Worm (Caenorhabditis elegans) whole organism, L4 larva: Measurements from ENCODE around the gene R05G6.1.

Experiments
- F26F4.8 ChIP-seq: fragments of 200-800 bp; sonication (Bioruptor generic); conservative IDR thresholded peaks from 2 replicates; pipeline ENCODE4 v1.3.6; 2022; ENCODE audit warnings: missing genetic modification characterization, missing compliant biosample characterization
- F44E2.7 ChIP-seq: fragments of 200-800 bp; sonication (Bioruptor generic); IDR thresholded peaks from 2 replicates; pipeline ENCODE4 v2.1.2; 2022; ENCODE audit warnings: missing genetic modification characterization, missing compliant biosample characterization
- F49E8.2 ChIP-seq: sonication (generic microtip); optimal IDR thresholded peaks from 2 replicates; lab custom pipeline; 2016; ENCODE audit warnings: missing compliant biosample characterization, mild to moderate bottlenecking, missing genetic modification characterization, borderline replicate concordance
- R02D3.7 ChIP-seq: fragments of 150-350 bp; sonication (generic microtip); optimal IDR thresholded peaks from 3 replicates; lab custom pipeline; 2014; ENCODE audit warnings: missing biosample characterization, missing genetic modification characterization
- T26A8.4 ChIP-seq: fragments of 200-800 bp; sonication (Bioruptor generic); IDR thresholded peaks from 2 replicates; pipeline ENCODE4 v1.3.6; 2022; ENCODE audit warnings: missing genetic modification characterization, missing compliant biosample characterization
- Y105C5A.15 ChIP-seq: fragments of 200-800 bp; sonication (Bioruptor generic); IDR thresholded peaks from 2 replicates; pipeline ENCODE4 v1.3.6; 2022; ENCODE audit warnings: missing genetic modification characterization, missing compliant biosample characterization
- Y48G9A.11 ChIP-seq: fragments of 200-800 bp; sonication (Bioruptor generic); IDR thresholded peaks from 2 replicates; pipeline ENCODE4 v1.3.6; 2022; ENCODE audit warnings: missing genetic modification reagents, missing genetic modification characterization, missing compliant biosample characterization
- ZK546.5 ChIP-seq, 2 experiments: sonication (generic microtip); optimal IDR thresholded peaks; 2 replicates each; lab custom pipeline; 2017; ENCODE audit warnings: missing biosample characterization in 2 of 2, missing genetic modification characterization in 2 of 2
- aha-1 ChIP-seq: fragments of 150-350 bp; peaks from one replicate; lab custom pipeline; 2014; ENCODE audit warnings: missing biosample characterization, missing genetic modification characterization
- arid-1 ChIP-seq: fragments of 200-800 bp; sonication (Bioruptor generic); conservative IDR thresholded peaks from 2 replicates; pipeline ENCODE4 v1.3.6; 2022; ENCODE audit warnings: missing genetic modification reagents, missing genetic modification characterization, missing compliant biosample characterization
- ces-1 ChIP-seq: fragments of 150-350 bp; sonication (generic microtip); optimal IDR thresholded peaks from 4 replicates; lab custom pipeline; 2014; ENCODE audit warnings: missing biosample characterization, missing genetic modification reagents, missing genetic modification characterization
- daf-12 ChIP-seq: fragments of 150-350 bp; optimal IDR thresholded peaks from 2 replicates; lab custom pipeline; 2014; ENCODE audit warnings: missing biosample characterization, missing genetic modification reagents, missing genetic modification characterization
- daf-16 ChIP-seq, 3 experiments: sonication (generic microtip); optimal IDR thresholded peaks; 2 replicates each; lab custom pipeline; 2016 to 2017; ENCODE audit warnings: missing genetic modification characterization in 3 of 3, missing genetic modification reagents in 3 of 3, mild to moderate bottlenecking in 2 of 3, missing compliant biosample characterization in 2 of 3, missing biosample characterization in 1 of 3, moderate library complexity in 1 of 3
- dmd-6 ChIP-seq: fragments of 200-800 bp; sonication (Bioruptor generic); IDR thresholded peaks from 2 replicates; pipeline ENCODE4 v1.3.6; 2022; ENCODE audit warnings: missing genetic modification reagents, missing genetic modification characterization, missing compliant biosample characterization
- dmd-8 ChIP-seq: fragments of 200-800 bp; sonication (Bioruptor generic); IDR thresholded peaks from 2 replicates; pipeline ENCODE4 v1.3.6; 2022; ENCODE audit warnings: missing genetic modification characterization, missing compliant biosample characterization
- dpl-1 ChIP-seq: fragments of 150-350 bp; optimal IDR thresholded peaks from 2 replicates; lab custom pipeline; 2014; ENCODE audit warnings: missing biosample characterization, missing genetic modification reagents, missing genetic modification characterization
- duxl-1 ChIP-seq: sonication (generic microtip); optimal IDR thresholded peaks from 2 replicates; lab custom pipeline; 2016; ENCODE audit warnings: mild to moderate bottlenecking, missing genetic modification characterization, moderate library complexity, missing compliant biosample characterization; ENCODE audit not compliant: poor library complexity
- dve-1 ChIP-seq: sonication (generic microtip); optimal IDR thresholded peaks from 2 replicates; lab custom pipeline; 2017; ENCODE audit warnings: antibody characterized with exemption, mild to moderate bottlenecking, missing genetic modification characterization, missing compliant biosample characterization; ENCODE audit not compliant: insufficient read depth
- fkh-10 ChIP-seq: fragments of 150-350 bp; optimal IDR thresholded peaks from 2 replicates; lab custom pipeline; 2014; ENCODE audit warnings: missing biosample characterization, missing genetic modification reagents, missing genetic modification characterization
- gei-8 ChIP-seq: fragments of 200-800 bp; sonication (Bioruptor generic); optimal IDR thresholded peaks from 2 replicates; lab custom pipeline; 2018; ENCODE audit warnings: mild to moderate bottlenecking, missing genetic modification characterization, missing compliant biosample characterization
- hif-1 ChIP-seq, 2 experiments: sonication (generic microtip); optimal IDR thresholded peaks; 2 replicates each; lab custom pipeline; 2016 to 2017; ENCODE audit warnings: missing compliant biosample characterization in 2 of 2, missing genetic modification characterization in 2 of 2, missing genetic modification reagents in 2 of 2, missing genotype in 2 of 2, mild to moderate bottlenecking in 1 of 2
- hlh-11 ChIP-seq: fragments of 200-800 bp; sonication (Bioruptor generic); optimal IDR thresholded peaks from 2 replicates; lab custom pipeline; 2018; ENCODE audit warnings: mild to moderate bottlenecking, missing genetic modification characterization, missing compliant biosample characterization
- hlh-30 ChIP-seq: sonication (generic microtip); optimal IDR thresholded peaks from 2 replicates; lab custom pipeline; 2017; ENCODE audit warnings: antibody characterized with exemption, mild to moderate bottlenecking, missing genetic modification characterization, missing compliant biosample characterization; ENCODE audit not compliant: insufficient read depth
- hmg-1.1 ChIP-seq: fragments of 200-800 bp; sonication (Bioruptor generic); IDR thresholded peaks from 2 replicates; pipeline ENCODE4 v1.3.6; 2022; ENCODE audit warnings: missing genetic modification reagents, missing genetic modification characterization, missing compliant biosample characterization
- lim-7 ChIP-seq: fragments of 200-800 bp; sonication (Bioruptor generic); IDR thresholded peaks from 2 replicates; pipeline ENCODE4 v1.3.6; 2022; ENCODE audit warnings: missing genetic modification characterization, missing compliant biosample characterization
- lin-1 ChIP-seq: fragments of 200-800 bp; sonication (Bioruptor generic); IDR thresholded peaks from 2 replicates; pipeline ENCODE4 v1.3.6; 2022; ENCODE audit warnings: missing genetic modification reagents, missing genetic modification characterization, missing compliant biosample characterization
- lin-38 ChIP-seq: fragments of 200-800 bp; sonication (Bioruptor generic); IDR thresholded peaks from 2 replicates; pipeline ENCODE4 v1.3.6; 2022; ENCODE audit warnings: missing genetic modification reagents, missing genetic modification characterization, missing compliant biosample characterization
- lsy-2 ChIP-seq, 2 experiments: fragments of 150-350 bp in 1 of 2; sonication (generic microtip) in 1 of 2; optimal IDR thresholded peaks; 2 replicates each; lab custom pipeline; 2014 to 2017; ENCODE audit warnings: missing biosample characterization in 2 of 2, missing genetic modification characterization in 2 of 2
- mes-2 ChIP-seq: sonication (generic microtip); optimal IDR thresholded peaks from 2 replicates; lab custom pipeline; 2016; ENCODE audit warnings: missing genotype, mild to moderate bottlenecking, missing genetic modification characterization, missing compliant biosample characterization; ENCODE audit not compliant: poor library complexity, severe bottlenecking
- nhr-10 ChIP-seq: fragments of 150-350 bp; optimal IDR thresholded peaks from 2 replicates; lab custom pipeline; 2014; ENCODE audit warnings: missing biosample characterization, missing genetic modification characterization
- nhr-102 ChIP-seq: sonication (generic microtip); optimal IDR thresholded peaks from 2 replicates; lab custom pipeline; 2016; ENCODE audit warnings: mild to moderate bottlenecking, missing genetic modification characterization, moderate library complexity, missing compliant biosample characterization
- nhr-111 ChIP-seq: fragments of 200-800 bp; sonication (Bioruptor generic); optimal IDR thresholded peaks from 2 replicates; lab custom pipeline; 2018; ENCODE audit warnings: mild to moderate bottlenecking, missing genetic modification characterization, missing compliant biosample characterization
- nhr-237 ChIP-seq: sonication (generic microtip); optimal IDR thresholded peaks from 2 replicates; lab custom pipeline; 2017; ENCODE audit warnings: missing biosample characterization, missing genetic modification characterization
- nhr-25 ChIP-seq: sonication (generic microtip); optimal IDR thresholded peaks from 2 replicates; lab custom pipeline; 2017; ENCODE audit warnings: missing genetic modification characterization, mild to moderate bottlenecking, missing compliant biosample characterization, antibody characterized with exemption, moderate library complexity, borderline replicate concordance; ENCODE audit not compliant: insufficient read depth
- nhr-42 ChIP-seq: fragments of 200-800 bp; sonication (Bioruptor generic); IDR thresholded peaks from 2 replicates; pipeline ENCODE4 v1.3.6; 2022; ENCODE audit warnings: missing genetic modification characterization, missing compliant biosample characterization
- pha-4 ChIP-seq, 2 experiments: fragments of 150-350 bp in 1 of 2; fragments of 200-800 bp in 1 of 2; sonication (Bioruptor generic) in 1 of 2; IDR thresholded peaks in 1 of 2; optimal IDR thresholded peaks in 1 of 2; 2 replicates each; pipeline versions ENCODE4 v1.3.6 to Lab custom; 2014 to 2022; ENCODE audit warnings: missing genetic modification characterization in 2 of 2, missing genetic modification reagents in 2 of 2, missing biosample characterization in 1 of 2, missing compliant biosample characterization in 1 of 2
- pqm-1 ChIP-seq: sonication (generic microtip); optimal IDR thresholded peaks from 2 replicates; lab custom pipeline; 2017; ENCODE audit warnings: missing biosample characterization, missing genetic modification characterization
- set-16 ChIP-seq: fragments of 200-800 bp; sonication (Bioruptor generic); IDR thresholded peaks from 2 replicates; pipeline ENCODE4 v1.3.6; 2022; ENCODE audit warnings: missing genetic modification reagents, missing genetic modification characterization, missing compliant biosample characterization
- snpc-1.2 ChIP-seq: fragments of 200-800 bp; sonication (Bioruptor generic); IDR thresholded peaks from 2 replicates; pipeline ENCODE4 v1.3.6; 2022; ENCODE audit warnings: missing genetic modification reagents, missing genetic modification characterization, missing compliant biosample characterization
- spr-3 ChIP-seq: fragments of 200-800 bp; sonication (Bioruptor generic); optimal IDR thresholded peaks from 2 replicates; lab custom pipeline; 2018; ENCODE audit warnings: mild to moderate bottlenecking, missing genetic modification characterization, missing compliant biosample characterization
- tra-1 ChIP-seq: fragments of 200-800 bp; sonication (Bioruptor generic); IDR thresholded peaks from 2 replicates; pipeline ENCODE4 v1.3.6; 2022; ENCODE audit warnings: missing genetic modification reagents, missing genetic modification characterization, missing compliant biosample characterization
- vab-7 ChIP-seq: fragments of 200-800 bp; sonication (Bioruptor generic); IDR thresholded peaks from 2 replicates; pipeline ENCODE4 v1.3.6; 2022; ENCODE audit warnings: missing genetic modification reagents, missing genetic modification characterization, missing compliant biosample characterization
- zfp-3 ChIP-seq: fragments of 200-800 bp; sonication (Bioruptor generic); conservative IDR thresholded peaks from 2 replicates; pipeline ENCODE4 v1.3.6; 2022; ENCODE audit warnings: missing genetic modification reagents, missing genetic modification characterization, missing compliant biosample characterization
- zip-2 ChIP-seq: fragments of 150-350 bp; optimal IDR thresholded peaks from 2 replicates; lab custom pipeline; 2014; ENCODE audit warnings: missing biosample characterization, missing genetic modification characterization
- ztf-7 ChIP-seq: fragments of 150-350 bp; optimal IDR thresholded peaks from 2 replicates; lab custom pipeline; 2014; ENCODE audit warnings: missing biosample characterization, missing genetic modification characterization

Gene R05G6.1

DNA sequence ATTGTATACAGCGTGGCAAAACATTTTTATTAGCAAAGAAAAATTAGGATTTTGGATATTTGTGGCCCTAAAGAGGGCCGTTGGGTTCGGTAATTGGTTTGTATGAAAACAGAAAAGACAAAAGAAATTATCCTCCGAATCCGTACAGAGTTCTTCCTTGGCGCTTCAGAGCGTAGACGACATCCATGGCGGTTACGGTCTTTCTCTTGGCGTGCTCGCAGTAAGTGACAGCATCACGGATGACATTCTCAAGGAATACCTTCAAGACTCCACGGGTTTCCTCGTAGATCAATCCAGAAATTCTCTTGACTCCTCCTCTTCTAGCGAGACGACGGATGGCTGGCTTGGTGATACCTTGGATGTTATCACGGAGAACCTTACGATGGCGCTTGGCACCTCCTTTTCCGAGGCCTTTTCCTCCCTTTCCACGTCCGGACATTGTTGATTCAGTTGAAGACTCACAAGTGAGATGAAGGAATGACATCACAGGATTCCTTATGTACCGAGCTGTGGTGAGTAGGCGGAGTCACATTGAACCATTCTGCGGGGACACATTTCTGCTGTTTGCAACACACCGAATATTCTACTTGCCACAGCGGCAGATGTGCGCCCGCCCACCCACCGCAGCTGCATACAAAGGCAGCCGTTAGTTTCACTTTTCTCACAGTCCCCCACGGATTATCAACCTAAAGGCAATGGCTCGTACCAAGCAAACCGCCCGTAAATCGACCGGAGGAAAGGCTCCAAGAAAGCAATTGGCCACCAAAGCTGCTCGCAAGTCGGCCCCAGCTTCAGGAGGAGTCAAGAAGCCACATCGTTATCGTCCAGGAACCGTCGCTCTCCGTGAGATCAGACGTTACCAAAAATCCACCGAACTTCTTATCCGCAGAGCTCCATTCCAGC, 44.7 kb upstream of the R05G6.1 start, which contains the start of the genes his-60 and his-59 (continued):
- peak; percentile 71 for TF ChIP-seq arid-1 (GFP tag; lab: Robert Waterston, UW)
- TF ChIP-seq F44E2.7 (GFP tag; lab: Robert Waterston, UW), result peak; percentile 77; the same call in 1 of the 2 replicates
- peak; percentile 89 for TF ChIP-seq F49E8.2 (tag; lab: Kevin White, UChicago)
- TF ChIP-seq lim-7, result peak; percentile 85
- TF ChIP-seq daf-16 (GFP tag; optimal IDR thresholded peaks at IDR 0.05; lab: Kevin White, UChicago), result no peak
- peak; percentile 62 for TF ChIP-seq daf-16 (tag; optimal IDR thresholded peaks at IDR 0.05; lab: Kevin White, UChicago)
- no peak for TF ChIP-seq spr-3 (GFP tag; lab: Kevin White, UChicago)
- peak; percentile 64 for TF ChIP-seq vab-7
- peak; percentile 37; the same call in 1 of the 2 replicates for TF ChIP-seq lin-1 (GFP tag; lab: Robert Waterston, UW)
- TF ChIP-seq snpc-1.2 (GFP tag; lab: Robert Waterston, UW), result peak; percentile 57
- peak; percentile 80 for TF ChIP-seq nhr-102 (tag; lab: Kevin White, UChicago)
- peak; percentile 46; the same call in 1 of the 2 replicates for TF ChIP-seq nhr-42
- TF ChIP-seq dpl-1, result peak; percentile 43
- peak; percentile 80 for TF ChIP-seq mes-2 (tag; lab: Kevin White, UChicago)
- peak; percentile 27 for TF ChIP-seq nhr-25
- no peak for TF ChIP-seq T26A8.4 (GFP tag; lab: Robert Waterston, UW)
- TF ChIP-seq dve-1 (tag; lab: Kevin White, UChicago), result peak; percentile 98
- TF ChIP-seq hmg-1.1, result peak; percentile 23; the same call in 1 of the 2 replicates
- peak; percentile 76 for TF ChIP-seq hlh-11 (tag; lab: Kevin White, UChicago)
- TF ChIP-seq pha-4 (GFP tag; IDR thresholded peaks at IDR 0.05; lab: Robert Waterston, UW), result peak; percentile 21
- no peak for TF ChIP-seq pha-4 (tag; optimal IDR thresholded peaks at IDR 0.05; lab: Kevin White, UChicago)

DNA sequence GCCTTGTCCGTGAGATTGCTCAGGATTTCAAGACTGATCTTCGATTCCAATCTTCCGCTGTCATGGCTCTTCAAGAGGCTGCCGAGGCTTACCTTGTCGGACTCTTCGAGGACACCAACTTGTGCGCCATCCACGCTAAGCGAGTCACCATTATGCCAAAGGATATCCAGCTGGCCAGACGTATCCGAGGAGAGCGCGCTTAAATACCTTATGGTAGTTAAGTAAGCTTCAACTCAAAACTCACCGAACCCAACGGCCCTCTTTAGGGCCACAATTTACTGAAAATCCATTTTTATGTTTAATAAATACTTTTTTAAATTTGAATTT, 44.0 kb upstream of the R05G6.1 start:
- TF ChIP-seq dmd-6 (GFP tag; lab: Robert Waterston, UW) (no peak), nhr-111 (GFP tag; lab: Kevin White, UChicago) (no peak), daf-12 (tag; lab: Kevin White, UChicago) (no peak), nhr-237 (tag; lab: Kevin White, UChicago) (no peak), nhr-10 (tag; lab: Kevin White, UChicago) (no peak), dmd-8 (GFP tag; lab: Robert Waterston, UW) (no peak), duxl-1 (no peak), F26F4.8 (GFP tag; lab: Robert Waterston, UW) (0 out of 2 replicates have a peak, but pooled peaks have one; percentile 27), zfp-3 (no peak), pqm-1 (tag; lab: Kevin White, UChicago) (no peak), lin-38 (no peak), ZK546.5 (tag; optimal IDR thresholded peaks at IDR 0.05; lab: Kevin White, UChicago) (no peak), Y48G9A.11 (no peak), hmg-1.1 (no peak), gei-8 (GFP tag; lab: Kevin White, UChicago) (peak; percentile 40), aha-1 (tag; lab: Kevin White, UChicago) (no peak), arid-1 (GFP tag; lab: Robert Waterston, UW) (peak; percentile 56; the same call in 1 of the 2 replicates), R02D3.7 (tag; lab: Kevin White, UChicago) (no peak), ztf-7 (tag; lab: Kevin White, UChicago) (no peak), hlh-30 (tag; lab: Kevin White, UChicago) (no peak), Y105C5A.15 (no peak), ces-1 (no peak), tra-1 (GFP tag; lab: Robert Waterston, UW) (no peak), snpc-1.2 (GFP tag; lab: Robert Waterston, UW) (0 out of 2 replicates have a peak, but pooled peaks have one; percentile 77), set-16 (GFP tag; lab: Robert Waterston, UW) (no peak; the same call in 1 of the 2 replicates), fkh-10 (no peak), zip-2 (tag; lab: Kevin White, UChicago) (no peak), lim-7 (0 out of 2 replicates have a peak, but pooled peaks have one; percentile 57), F49E8.2 (tag; lab: Kevin White, UChicago) (peak; percentile 58), lsy-2 (tag; optimal IDR thresholded peaks at IDR 0.05; lab: Kevin White, UChicago) (no peak), hif-1 (tag; optimal IDR thresholded peaks at IDR 0.05; lab: Kevin White, UChicago) (no peak)
